Worm (Caenorhabditis elegans): ENCODE results near the gene F14H8.8.
A peak's percentile ranks its signal among the peaks of the same experiment; 100 is the strongest.

DNA sequence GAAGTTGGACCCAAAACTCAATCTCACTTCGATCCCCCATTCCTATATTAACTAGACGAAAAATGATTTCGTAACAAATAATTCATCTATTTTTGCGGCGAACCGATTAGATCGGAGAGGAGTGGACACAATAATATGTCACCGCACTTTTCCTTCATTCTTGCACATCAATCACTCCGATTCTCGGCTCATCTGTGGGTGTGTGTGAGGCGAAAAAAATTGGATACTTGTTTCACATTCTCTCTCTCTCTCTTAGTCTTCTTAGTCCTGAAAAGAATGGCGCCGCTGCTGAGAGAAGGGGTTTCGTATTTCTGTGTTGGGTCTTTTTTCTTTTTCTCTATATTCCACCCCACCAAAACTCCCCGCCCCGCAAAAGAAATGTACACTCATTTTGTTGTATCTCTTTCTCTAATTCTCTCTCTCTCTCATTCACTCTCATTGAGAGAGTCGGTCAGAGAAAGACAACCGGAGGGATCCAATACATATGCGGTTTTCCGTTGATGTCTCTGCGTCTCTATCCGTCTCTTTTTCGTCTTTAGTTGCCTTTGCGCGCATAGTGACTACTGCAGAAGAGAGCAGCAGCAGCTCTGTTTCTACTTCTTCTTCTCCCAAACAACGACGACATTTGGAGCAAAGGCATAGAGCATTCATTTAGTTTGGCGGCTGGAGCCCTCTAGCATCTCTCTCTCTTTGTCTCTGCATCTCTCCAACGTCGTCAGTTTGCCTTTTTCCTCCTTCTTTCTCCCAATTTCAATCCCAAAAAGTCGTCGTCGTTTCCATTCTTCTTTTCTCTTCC lies 41.9 kb downstream of the F14H8.8 start, which contains the start of gene unc-76:
- TF ChIP-seq nhr-28 (tag; optimal IDR thresholded peaks at IDR 0.05) (no peak), nhr-12 (tag; optimal IDR thresholded peaks at IDR 0.05) (no peak), nhr-76 (tag; optimal IDR thresholded peaks at IDR 0.05) (no peak), lin-13 (tag; optimal IDR thresholded peaks at IDR 0.05) (no peak), nhr-237 (tag; optimal IDR thresholded peaks at IDR 0.05) (peak; percentile 60), blmp-1 (tag; optimal IDR thresholded peaks at IDR 0.05) (no peak), hlh-1 (tag; optimal IDR thresholded peaks at IDR 0.05) (peak; percentile 62), ceh-83 (GFP tag; optimal IDR thresholded peaks at IDR 0.05) (no peak), unc-120 (tag; optimal IDR thresholded peaks at IDR 0.05; ENCODE audit: poor library complexity, severe bottlenecking) (peak; percentile 99), unc-39 (tag; optimal IDR thresholded peaks at IDR 0.05) (no peak), drap-1 (GFP tag; optimal IDR thresholded peaks at IDR 0.05) (peak; percentile 80)

Measured in whole organism, mixed stage, embryonic.